Fruit fly (Drosophila melanogaster) whole organism, wandering third instar larva: ENCODE results near the gene CG17177.

Source experiments
- Abd-B ChIP-seq: fragments of >200 bp; optimal IDR thresholded peaks from 2 replicates; lab custom pipeline; 2017; ENCODE audit warnings: missing biosample characterization, missing genetic modification characterization
- CG9705 ChIP-seq: fragments of 200-800 bp; sonication (Bioruptor generic); optimal IDR thresholded peaks from 2 replicates; lab custom pipeline; 2018; ENCODE audit warnings: missing biosample characterization, mild to moderate bottlenecking, missing genetic modification characterization
- CrebA ChIP-seq: fragments of 200-800 bp; sonication (Bioruptor generic); optimal IDR thresholded peaks from 2 replicates; lab custom pipeline; 2016; ENCODE audit warnings: missing biosample characterization, mild to moderate bottlenecking, missing genetic modification characterization, borderline replicate concordance
- Dfd ChIP-seq: fragments of >200 bp; optimal IDR thresholded peaks from 2 replicates; lab custom pipeline; 2017; ENCODE audit warnings: missing biosample characterization, missing genetic modification characterization
- Dif ChIP-seq: fragments of 200-275, 200-300 bp; sonication (Bioruptor generic); optimal IDR thresholded peaks from 2 replicates; lab custom pipeline; 2018; ENCODE audit warnings: missing biosample characterization, missing genetic modification characterization; ENCODE audit not compliant: partially characterized antibody
- GATAd ChIP-seq: sonication (Bioruptor generic); optimal IDR thresholded peaks from 2 replicates; lab custom pipeline; 2016; ENCODE audit warnings: missing biosample characterization, missing genetic modification characterization
- HLH106 ChIP-seq: fragments of 200-800 bp; optimal IDR thresholded peaks from 3 replicates; lab custom pipeline; 2019; ENCODE audit warnings: missing biosample characterization, mild to moderate bottlenecking, missing genetic modification characterization, moderate library complexity
- Hnf4 ChIP-seq: fragments of 200-800 bp; sonication (Bioruptor generic); optimal IDR thresholded peaks from 2 replicates; lab custom pipeline; 2016; ENCODE audit warnings: missing biosample characterization, mild to moderate bottlenecking, missing genetic modification characterization
- Hr83 ChIP-seq: fragments of 200-300 bp; sonication (Bioruptor generic); optimal IDR thresholded peaks from 2 replicates; lab custom pipeline; 2016; ENCODE audit warnings: missing biosample characterization, mild to moderate bottlenecking, missing genetic modification characterization, moderate library complexity; ENCODE audit not compliant: poor library complexity, severe bottlenecking
- Jra ChIP-seq: sonication (Bioruptor generic); optimal IDR thresholded peaks from 2 replicates; lab custom pipeline; 2016; ENCODE audit warnings: missing biosample characterization, missing genetic modification characterization
- Mio ChIP-seq: sonication (Bioruptor generic); optimal IDR thresholded peaks from 2 replicates; lab custom pipeline; 2016; ENCODE audit warnings: missing biosample characterization, missing genetic modification characterization
- Myc ChIP-seq: fragments of >200 bp; optimal IDR thresholded peaks from 2 replicates; lab custom pipeline; 2017
- N ChIP-seq: fragments of >200 bp; optimal IDR thresholded peaks from 2 replicates; lab custom pipeline; 2018; ENCODE audit warnings: missing biosample characterization, missing external identifiers, missing genetic modification characterization
- Sp1 ChIP-seq: fragments of 200-800 bp; sonication (Bioruptor generic); optimal IDR thresholded peaks from 3 replicates; lab custom pipeline; 2019; ENCODE audit warnings: missing biosample characterization, mild to moderate bottlenecking, missing genetic modification characterization, moderate library complexity
- Vsx2 ChIP-seq: fragments of 200-300, 225-300 bp; sonication (Bioruptor generic); optimal IDR thresholded peaks from 2 replicates; lab custom pipeline; 2018; ENCODE audit warnings: missing biosample characterization, missing genetic modification characterization; ENCODE audit not compliant: partially characterized antibody
- br ChIP-seq: fragments of 200-800 bp; sonication (Bioruptor generic); optimal IDR thresholded peaks from 2 replicates; lab custom pipeline; 2016; ENCODE audit warnings: missing biosample characterization, missing genetic modification characterization
- brk ChIP-seq: fragments of 200-800 bp; sonication (Bioruptor generic); optimal IDR thresholded peaks from 2 replicates; lab custom pipeline; 2016; ENCODE audit warnings: missing biosample characterization, mild to moderate bottlenecking, missing genetic modification characterization
- dmrt93B ChIP-seq: fragments of 200-800 bp; sonication (Bioruptor generic); optimal IDR thresholded peaks from 2 replicates; lab custom pipeline; 2018; ENCODE audit warnings: missing biosample characterization, mild to moderate bottlenecking, missing genetic modification characterization
- dsf ChIP-seq: sonication (Bioruptor generic); optimal IDR thresholded peaks from 2 replicates; lab custom pipeline; 2016; ENCODE audit warnings: missing biosample characterization, missing genetic modification characterization, borderline replicate concordance
- ey ChIP-seq: fragments of 200-800 bp; sonication (Bioruptor generic); optimal IDR thresholded peaks from 2 replicates; lab custom pipeline; 2016; ENCODE audit warnings: missing biosample characterization, missing genetic modification characterization
- foxo ChIP-seq, 2 experiments: fragments of 200-800 bp; sonication (Bioruptor generic); optimal IDR thresholded peaks; 2 replicates in 1 of 2; 3 replicates in 1 of 2; lab custom pipeline; 2016 to 2017; ENCODE audit warnings: missing biosample characterization in 2 of 2, missing genetic modification characterization in 2 of 2
- fru ChIP-seq: fragments of 200-800 bp; sonication (Bioruptor generic); optimal IDR thresholded peaks from 3 replicates; lab custom pipeline; 2016; ENCODE audit warnings: missing biosample characterization, mild to moderate bottlenecking, missing genetic modification characterization
- h ChIP-seq: fragments of 200-800 bp; sonication (Bioruptor generic); optimal IDR thresholded peaks from 3 replicates; lab custom pipeline; 2016; ENCODE audit warnings: missing biosample characterization, mild to moderate bottlenecking, missing genetic modification characterization
- jim ChIP-seq: fragments of 175-275, 200-325 bp; sonication (Bioruptor generic); optimal IDR thresholded peaks from 2 replicates; lab custom pipeline; 2016; ENCODE audit warnings: missing biosample characterization, mild to moderate bottlenecking, missing genetic modification characterization
- psq ChIP-seq: fragments of 200-800 bp; sonication (Bioruptor generic); optimal IDR thresholded peaks from 3 replicates; lab custom pipeline; 2017; ENCODE audit warnings: missing biosample characterization, mild to moderate bottlenecking, missing genetic modification characterization, moderate library complexity
- rgr ChIP-seq: fragments of 200-800 bp; sonication (Bioruptor generic); optimal IDR thresholded peaks from 3 replicates; lab custom pipeline; 2016; ENCODE audit warnings: missing biosample characterization, mild to moderate bottlenecking, missing genetic modification characterization
- tai ChIP-seq: sonication (Bioruptor generic); optimal IDR thresholded peaks from 2 replicates; lab custom pipeline; 2016; ENCODE audit warnings: missing biosample characterization, missing genetic modification characterization
- usp ChIP-seq: fragments of >200 bp; optimal IDR thresholded peaks from 2 replicates; lab custom pipeline; 2017; ENCODE audit warnings: missing biosample characterization, missing genetic modification characterization
- woc ChIP-seq: sonication (Bioruptor generic); optimal IDR thresholded peaks from 2 replicates; lab custom pipeline; 2016; ENCODE audit warnings: missing biosample characterization, mild to moderate bottlenecking, missing genetic modification characterization

The CG17177 gene

dm6 chr3L:14701578-14701977 lies at the start of gene CG17177:
CG17177 (minus strand) TSS chr3L:14701678.
- no peak for TF ChIP-seq dmrt93B (GFP tag; lab: Kevin White, UChicago)
- no peak for TF ChIP-seq GATAd
- no peak for TF ChIP-seq Abd-B
- TF ChIP-seq, all 38 proteins: peak for 0

dm6 chr3L:14751056-14751671 lies 49.7 kb upstream of the CG17177 start:
- TF ChIP-seq fru (GFP tag; lab: Kevin White, UChicago) (no peak), h (no peak), Mio (no peak), Hnf4 (GFP tag; lab: Kevin White, UChicago) (no peak), Dfd (GFP tag; lab: Kevin White, UChicago) (peak; percentile 91), HLH106 (tag; lab: Kevin White, UChicago) (no peak)

dm6 chr3L:14743106-14743692 lies 41.7 kb upstream of the CG17177 start:
- no peak for TF ChIP-seq jim (GFP tag; lab: Kevin White, UChicago)
- no peak for TF ChIP-seq Abd-B
- no peak for TF ChIP-seq br (GFP tag; lab: Kevin White, UChicago)
- no peak for TF ChIP-seq CrebA (GFP tag; lab: Kevin White, UChicago)
- no peak for TF ChIP-seq Hr83 (GFP tag; lab: Kevin White, UChicago)
- TF ChIP-seq brk (GFP tag; lab: Kevin White, UChicago) = peak; percentile 2
- no peak for TF ChIP-seq Hnf4 (GFP tag; lab: Kevin White, UChicago)
- TF ChIP-seq ey (GFP tag; lab: Kevin White, UChicago) = no peak
- no peak for TF ChIP-seq usp (GFP tag; lab: Kevin White, UChicago)
- peak; percentile 90 for TF ChIP-seq psq (GFP tag; lab: Kevin White, UChicago)

- no peak for TF ChIP-seq usp (GFP tag; lab: Kevin White, UChicago)
- TF ChIP-seq brk (GFP tag; lab: Kevin White, UChicago) = no peak
- no peak for TF ChIP-seq dmrt93B (GFP tag; lab: Kevin White, UChicago)
- TF ChIP-seq Hnf4 (GFP tag; lab: Kevin White, UChicago) = no peak
- no peak for TF ChIP-seq psq (GFP tag; lab: Kevin White, UChicago)
- TF ChIP-seq GATAd = no peak
- TF ChIP-seq dsf (GFP tag; lab: Kevin White, UChicago) = no peak
- no peak for TF ChIP-seq jim (GFP tag; lab: Kevin White, UChicago)
These were observed 31.9 kb upstream of the CG17177 start, which contains the start of gene CG13471 for dm6 chr3L:14733417-14733816. CG13471 (minus strand) TSS chr3L:14733517.

- no peak for TF ChIP-seq Hnf4 (GFP tag; lab: Kevin White, UChicago)
- no peak for TF ChIP-seq foxo (GFP tag; optimal IDR thresholded peaks at IDR 0.05; lab: Kevin White, UChicago)
- no peak for TF ChIP-seq Dfd (GFP tag; lab: Kevin White, UChicago)
- no peak for TF ChIP-seq rgr (GFP tag; lab: Kevin White, UChicago)
- TF ChIP-seq GATAd = no peak
- TF ChIP-seq jim (GFP tag; lab: Kevin White, UChicago) = no peak
- TF ChIP-seq CG9705 (GFP tag; lab: Kevin White, UChicago) = no peak
These were observed 30.3 kb upstream of the CG17177 start for dm6 chr3L:14731790-14732189.

- TF ChIP-seq Vsx2 (no peak), Dif (no peak), usp (GFP tag; lab: Kevin White, UChicago) (no peak), dsf (GFP tag; lab: Kevin White, UChicago) (no peak), CrebA (GFP tag; lab: Kevin White, UChicago) (no peak), N (no peak), dmrt93B (GFP tag; lab: Kevin White, UChicago) (no peak), Sp1 (no peak), Jra (GFP tag; lab: Kevin White, UChicago) (no peak), CG9705 (GFP tag; lab: Kevin White, UChicago) (no peak), Hnf4 (GFP tag; lab: Kevin White, UChicago) (no peak), tai (GFP tag; lab: Kevin White, UChicago) (no peak), woc (no peak), foxo (GFP tag; optimal IDR thresholded peaks at IDR 0.05; lab: Kevin White, UChicago) (no peak), Abd-B (no peak), Myc (lab: Kevin White, UChicago) (no peak), Mio (no peak)
- TF ChIP-seq, all 38 proteins: peak for 0
These were observed 27.0 kb upstream of the CG17177 start, which contains the start of gene CG13473 for dm6 chr3L:14728460-14728859. CG13473 (plus strand) TSS chr3L:14728760.
